Worm (Caenorhabditis elegans) whole organism, young adult: Measurements from ENCODE around the gene kvs-3.

Source experiments
- C06A6.2 ChIP-seq: fragments of 200-800 bp; sonication (Bioruptor generic); conservative IDR thresholded peaks from 2 replicates; pipeline ENCODE4 v1.3.6; 2022; ENCODE audit warnings: missing genetic modification characterization, missing compliant biosample characterization
- ama-1 ChIP-seq, 3 experiments: fragments of 150-350 bp in 1 of 3; sonication (generic microtip) in 2 of 3; optimal IDR thresholded peaks; 2 replicates each; lab custom pipeline; 2014 to 2018; ENCODE audit warnings: missing biosample characterization in 2 of 3, missing genetic modification characterization in 2 of 3, missing genetic modification reagents in 2 of 3
- bed-2 ChIP-seq: fragments of 200-800 bp; sonication (Bioruptor generic); IDR thresholded peaks from 2 replicates; pipeline ENCODE4 v1.3.6; 2022; ENCODE audit warnings: missing genetic modification reagents, missing genetic modification characterization, missing compliant biosample characterization
- ceh-91 ChIP-seq: fragments of 200-800 bp; sonication (Bioruptor generic); IDR thresholded peaks from 2 replicates; pipeline ENCODE4 v1.3.6; 2022; ENCODE audit warnings: missing genetic modification reagents, missing genetic modification characterization, missing compliant biosample characterization
- lin-35 ChIP-seq, 3 experiments: fragments of 150-350 bp in 2 of 3; sonication (generic microtip) in 1 of 3; optimal IDR thresholded peaks; 2 replicates each; lab custom pipeline; 2014 to 2018; ENCODE audit warnings: missing biosample characterization in 3 of 3, missing genetic modification characterization in 3 of 3, missing genetic modification reagents in 3 of 3
- lsy-27 ChIP-seq: sonication (generic microtip); optimal IDR thresholded peaks from 2 replicates; lab custom pipeline; 2017; ENCODE audit warnings: missing genetic modification characterization, mild to moderate bottlenecking, missing compliant biosample characterization, antibody characterized with exemption, missing genotype, borderline replicate concordance; ENCODE audit not compliant: insufficient read depth
- madf-3 ChIP-seq: fragments of 200-800 bp; sonication (Bioruptor generic); IDR thresholded peaks from 2 replicates; pipeline ENCODE4 v1.3.6; 2022; ENCODE audit warnings: missing genetic modification reagents, missing genetic modification characterization, missing compliant biosample characterization
- nfya-2 ChIP-seq: fragments of 200-800 bp; sonication (Bioruptor generic); IDR thresholded peaks from 2 replicates; pipeline ENCODE4 v1.3.6; 2022; ENCODE audit warnings: missing genetic modification reagents, missing genetic modification characterization, missing compliant biosample characterization
- nhr-179 ChIP-seq: sonication (generic microtip); optimal IDR thresholded peaks from 2 replicates; lab custom pipeline; 2016; ENCODE audit warnings: mild to moderate bottlenecking, missing genetic modification characterization, missing compliant biosample characterization
- rcor-1 ChIP-seq: fragments of 200-800 bp; sonication (Bioruptor generic); IDR thresholded peaks from 2 replicates; pipeline ENCODE4 v1.3.6; 2022; ENCODE audit warnings: missing genetic modification reagents, missing genetic modification characterization, missing compliant biosample characterization
- snpc-3.4 ChIP-seq: sonication (generic microtip); optimal IDR thresholded peaks from 2 replicates; lab custom pipeline; 2017; ENCODE audit warnings: missing genetic modification characterization, mild to moderate bottlenecking, missing compliant biosample characterization, antibody characterized with exemption, moderate library complexity, missing genotype, missing genetic modification reagents
- snpc-4 ChIP-seq, 5 experiments: fragments of 150-350 bp in 1 of 5; sonication (generic microtip) in 4 of 5; optimal IDR thresholded peaks; 2 replicates each; lab custom pipeline; 2014 to 2018; ENCODE audit warnings: missing genetic modification characterization in 5 of 5, missing biosample characterization in 3 of 5, antibody characterized with exemption in 2 of 5, mild to moderate bottlenecking in 2 of 5, missing compliant biosample characterization in 2 of 5, missing genotype in 2 of 5, moderate library complexity in 2 of 5, missing genetic modification reagents in 1 of 5
- ztf-25 ChIP-seq: fragments of 200-800 bp; sonication (Bioruptor generic); IDR thresholded peaks from 2 replicates; pipeline ENCODE4 v1.3.6; 2022; ENCODE audit warnings: missing genetic modification reagents, missing genetic modification characterization, missing compliant biosample characterization
- ztf-26 ChIP-seq: sonication (generic microtip); optimal IDR thresholded peaks from 2 replicates; lab custom pipeline; 2017; ENCODE audit warnings: missing genetic modification characterization, missing compliant biosample characterization

DNA sequence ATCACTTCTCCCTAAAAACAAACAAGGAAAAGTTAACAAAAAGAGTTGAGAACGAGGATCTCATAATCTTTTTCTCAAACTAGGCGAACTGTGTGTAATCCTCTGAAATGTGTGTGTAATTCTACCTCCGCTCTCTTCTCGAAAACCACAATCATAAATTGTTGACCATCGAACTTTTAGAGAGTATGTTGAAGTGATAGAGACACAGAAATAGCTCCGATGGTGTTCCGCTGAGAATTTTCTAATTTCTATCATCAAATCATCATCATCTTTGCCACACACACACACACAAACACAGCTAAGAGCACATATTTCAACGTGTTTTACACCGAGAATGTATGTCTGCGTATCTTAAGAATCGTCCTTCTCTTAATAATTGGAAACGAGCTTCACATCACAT lies 22.5 kb upstream of the kvs-3 start:
- TF ChIP-seq ztf-26 (no peak), lin-35 (GFP tag; optimal IDR thresholded peaks at IDR 0.05; lab: Kevin White, UChicago) (no peak), nhr-179 (tag; lab: Kevin White, UChicago) (no peak), ztf-25 (GFP tag; lab: Robert Waterston, UW) (no peak), snpc-4 (GFP tag; optimal IDR thresholded peaks at IDR 0.05; lab: Kevin White, UChicago) (no peak), snpc-4 (tag; optimal IDR thresholded peaks at IDR 0.05; lab: Kevin White, UChicago) (no peak), lsy-27 (tag; lab: Kevin White, UChicago) (no peak), ceh-91 (GFP tag; lab: Robert Waterston, UW) (no peak), ama-1 (optimal IDR thresholded peaks at IDR 0.05; lab: Kevin White, UChicago) (no peak), ama-1 (GFP tag; optimal IDR thresholded peaks at IDR 0.05; lab: Kevin White, UChicago) (no peak), snpc-3.4 (tag; lab: Kevin White, UChicago) (no peak), C06A6.2 (no peak), madf-3 (GFP tag; lab: Robert Waterston, UW) (no peak), rcor-1 (no peak), bed-2 (GFP tag; lab: Robert Waterston, UW) (no peak), nfya-2 (GFP tag; lab: Robert Waterston, UW) (no peak)
